Worm (Caenorhabditis elegans): ENCODE measurements around the gene C02F4.4.

Gene C02F4.4

ce11 chrIV:10469494-10469893 lies 45.5 kb downstream of the C02F4.4 start, which contains the start of gene ugt-44 (continued):
- peak; percentile 39 for TF ChIP-seq nhr-28 (tag; optimal IDR thresholded peaks at IDR 0.05)
- TF ChIP-seq F44E2.7 (GFP tag; IDR thresholded peaks at IDR 0.05): no peak
- TF ChIP-seq F10B5.3 (tag; optimal IDR thresholded peaks at IDR 0.05): no peak
- TF ChIP-seq lsy-2 (tag; optimal IDR thresholded peaks at IDR 0.05): no peak
- TF ChIP-seq mxl-3 (GFP tag; optimal IDR thresholded peaks at IDR 0.05): no peak
- TF ChIP-seq lir-3 (tag; optimal IDR thresholded peaks at IDR 0.05): no peak
- TF ChIP-seq nhr-48 (tag; optimal IDR thresholded peaks at IDR 0.05): no peak
- no peak for TF ChIP-seq hlh-30 (tag; optimal IDR thresholded peaks at IDR 0.05; ENCODE audit: insufficient read depth)
- no peak for TF ChIP-seq ceh-28 (tag; optimal IDR thresholded peaks at IDR 0.05)
- TF ChIP-seq daf-16 (GFP tag; optimal IDR thresholded peaks at IDR 0.05): no peak
- peak; percentile 24 for TF ChIP-seq daf-16 (tag; optimal IDR thresholded peaks at IDR 0.05)
- no peak for TF ChIP-seq nhr-111 (GFP tag; optimal IDR thresholded peaks at IDR 0.05)

- no peak for TF ChIP-seq dpl-1 (GFP tag; optimal IDR thresholded peaks at IDR 0.05)
- TF ChIP-seq cey-2 (tag; optimal IDR thresholded peaks at IDR 0.05; ENCODE audit: borderline replicate concordance, insufficient read depth): no peak
- TF ChIP-seq tag-97 (GFP tag; IDR thresholded peaks at IDR 0.05): no peak
- TF ChIP-seq dmd-6 (GFP tag; IDR thresholded peaks at IDR 0.05): peak; percentile 64; the same call in 1 of the 2 replicates
- no peak for TF ChIP-seq ZK337.2 (GFP tag; IDR thresholded peaks at IDR 0.05)
- no peak for TF ChIP-seq saeg-2 (GFP tag; IDR thresholded peaks at IDR 0.05)
- TF ChIP-seq Y75B8A.6 (GFP tag; IDR thresholded peaks at IDR 0.05): no peak
- TF ChIP-seq daf-16 (GFP tag; optimal IDR thresholded peaks at IDR 0.05): no peak
- no peak for TF ChIP-seq daf-16 (tag; optimal IDR thresholded peaks at IDR 0.05)
- no peak for TF ChIP-seq nhr-237 (tag; optimal IDR thresholded peaks at IDR 0.05)
- TF ChIP-seq mxl-3 (GFP tag; optimal IDR thresholded peaks at IDR 0.05): no peak
- TF ChIP-seq mdt-29 (GFP tag; IDR thresholded peaks at IDR 0.05): no peak
- no peak for TF ChIP-seq Y5F2A.4 (GFP tag; optimal IDR thresholded peaks at IDR 0.05)
- no peak for TF ChIP-seq nhr-10 (tag; optimal IDR thresholded peaks at IDR 0.05)
- no peak for TF ChIP-seq daf-19 (GFP tag; conservative IDR thresholded peaks at IDR 0.05)
- TF ChIP-seq madf-5 (GFP tag; IDR thresholded peaks at IDR 0.05): no peak
- TF ChIP-seq hlh-11 (tag; optimal IDR thresholded peaks at IDR 0.05): peak; percentile 38
- TF ChIP-seq Y48G9A.11 (GFP tag; IDR thresholded peaks at IDR 0.05): no peak
- TF ChIP-seq pqm-1 (tag; optimal IDR thresholded peaks at IDR 0.05): peak; percentile 22
- peak; percentile 47 for TF ChIP-seq nhr-28 (tag; optimal IDR thresholded peaks at IDR 0.05)
- no peak for TF ChIP-seq hlh-30 (tag; optimal IDR thresholded peaks at IDR 0.05; ENCODE audit: insufficient read depth)
- no peak for TF ChIP-seq dmd-9 (GFP tag; IDR thresholded peaks at IDR 0.05)
- no peak for TF ChIP-seq gei-8 (GFP tag; optimal IDR thresholded peaks at IDR 0.05)
- TF ChIP-seq unc-130 (GFP tag; optimal IDR thresholded peaks at IDR 0.05): no peak
- TF ChIP-seq lsy-2 (tag; optimal IDR thresholded peaks at IDR 0.05): no peak
- TF ChIP-seq F44E2.7 (GFP tag; IDR thresholded peaks at IDR 0.05): no peak
- TF ChIP-seq daf-12 (tag; optimal IDR thresholded peaks at IDR 0.05): no peak
- no peak for TF ChIP-seq ceh-32 (tag; optimal IDR thresholded peaks at IDR 0.05; ENCODE audit: poor library complexity)
- TF ChIP-seq dmd-8 (GFP tag; IDR thresholded peaks at IDR 0.05): no peak
- TF ChIP-seq mxl-2 (GFP tag; conservative IDR thresholded peaks at IDR 0.05): no peak
- TF ChIP-seq pha-4 (GFP tag; IDR thresholded peaks at IDR 0.05): no peak
- TF ChIP-seq pha-4 (tag; optimal IDR thresholded peaks at IDR 0.05): no peak
Observed at ce11 chrIV:10468662-10469061, 46.4 kb downstream of the C02F4.4 start.

DNA sequence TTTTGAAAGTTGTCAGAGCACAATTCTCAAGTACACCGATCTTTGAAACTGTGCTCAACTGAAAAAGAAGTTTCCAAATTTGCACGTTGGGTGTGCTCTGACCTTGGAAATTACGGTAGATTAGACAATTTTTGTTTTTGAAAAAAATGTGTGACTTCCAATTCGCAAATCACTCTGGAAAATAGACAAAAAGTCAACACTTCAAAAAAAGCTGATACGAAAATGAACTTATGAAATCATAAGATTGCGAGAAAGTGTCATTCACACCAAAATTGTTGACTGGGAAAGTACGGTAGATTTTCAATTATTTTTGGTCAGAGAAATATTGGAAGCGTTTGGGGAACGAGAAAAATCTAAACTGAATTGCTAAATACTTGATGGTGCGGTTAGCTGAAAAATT lies 47.7 kb downstream of the C02F4.4 start:
- TF ChIP-seq php-3 (GFP tag; IDR thresholded peaks at IDR 0.05) (no peak), hlh-11 (tag; optimal IDR thresholded peaks at IDR 0.05) (peak; percentile 64), tra-1 (GFP tag; IDR thresholded peaks at IDR 0.05) (0 out of 2 replicates have a peak, but pooled peaks have one; percentile 23), zfp-2 (tag; optimal IDR thresholded peaks at IDR 0.05) (no peak), dve-1 (tag; optimal IDR thresholded peaks at IDR 0.05; ENCODE audit: insufficient read depth) (peak; percentile 47), ces-1 (GFP tag; optimal IDR thresholded peaks at IDR 0.05) (no peak), nhr-28 (tag; optimal IDR thresholded peaks at IDR 0.05) (peak; percentile 45), dmd-6 (GFP tag; IDR thresholded peaks at IDR 0.05) (peak; percentile 91), ctbp-1 (GFP tag; IDR thresholded peaks at IDR 0.05) (no peak), daf-16 (GFP tag; optimal IDR thresholded peaks at IDR 0.05) (no peak), daf-16 (tag; optimal IDR thresholded peaks at IDR 0.05) (peak; percentile 68), ceh-44 (GFP tag; IDR thresholded peaks at IDR 0.05) (no peak)

Measured in whole organism, L4 larva.